Fruit fly (Drosophila melanogaster): Measurements from ENCODE around the gene Nhe2.

dm6 chr2L:21168295-21169159, 64.2 kb downstream of the Nhe2 start, which contains the start of the genes mAcon1, CG43345 and CG43346:
- TF ChIP-seq bsh (GFP tag; optimal IDR thresholded peaks at IDR 0.05) (peak; percentile 19 to 59), CG6254 (GFP tag; optimal IDR thresholded peaks at IDR 0.05) (peak; percentile 24), CG30431 (GFP tag; optimal IDR thresholded peaks at IDR 0.05) (peak; percentile 68), sd (tag; optimal IDR thresholded peaks at IDR 0.05) (no peak), E2f1 (GFP tag; IDR thresholded peaks at IDR 0.05) (no peak; the same call in 1 of the 2 replicates), pnt (GFP tag; optimal IDR thresholded peaks at IDR 0.05) (peak; percentile 82)

Data from whole organism, embryonic.